Worm (Caenorhabditis elegans) whole organism, L2 larva: ENCODE results near the gene W04D2.4.

Experiments
- C34F6.9 ChIP-seq: fragments of 150-350 bp; optimal IDR thresholded peaks from 2 replicates; lab custom pipeline; 2014; ENCODE audit warnings: missing biosample characterization, missing genetic modification characterization
- F13H6.1 ChIP-seq: sonication (generic microtip); optimal IDR thresholded peaks from 2 replicates; lab custom pipeline; 2016; ENCODE audit warnings: missing genetic modification characterization, missing compliant biosample characterization
- R02D3.7 ChIP-seq: fragments of 150-350 bp; optimal IDR thresholded peaks from 2 replicates; lab custom pipeline; 2014; ENCODE audit warnings: missing biosample characterization, missing genetic modification characterization
- Y55F3AM.14 ChIP-seq: fragments of 200-800 bp; sonication (Bioruptor generic); optimal IDR thresholded peaks from 2 replicates; lab custom pipeline; 2018; ENCODE audit warnings: mild to moderate bottlenecking, missing genetic modification characterization, missing compliant biosample characterization
- ZK546.5 ChIP-seq: sonication (generic microtip); optimal IDR thresholded peaks from 2 replicates; lab custom pipeline; 2017; ENCODE audit warnings: missing biosample characterization, missing genetic modification characterization
- alr-1 ChIP-seq: fragments of 150-350 bp; optimal IDR thresholded peaks from 2 replicates; lab custom pipeline; 2014; ENCODE audit warnings: missing biosample characterization, missing genetic modification characterization
- aly-2 ChIP-seq: fragments of 150-350 bp; optimal IDR thresholded peaks from 2 replicates; lab custom pipeline; 2014; ENCODE audit warnings: missing biosample characterization, missing genetic modification characterization
- ama-1 ChIP-seq: fragments of 150-350 bp; optimal IDR thresholded peaks from 2 replicates; lab custom pipeline; 2018; ENCODE audit warnings: inconsistent platforms
- blmp-1 ChIP-seq: sonication (generic microtip); optimal IDR thresholded peaks from 2 replicates; lab custom pipeline; 2017; ENCODE audit warnings: missing genetic modification characterization, mild to moderate bottlenecking, missing compliant biosample characterization, antibody characterized with exemption, moderate library complexity; ENCODE audit not compliant: insufficient read depth
- ceh-16 ChIP-seq: fragments of 150-350 bp; optimal IDR thresholded peaks from 2 replicates; lab custom pipeline; 2014; ENCODE audit warnings: missing biosample characterization, missing genetic modification characterization
- ceh-82 ChIP-seq: fragments of 150-350 bp; optimal IDR thresholded peaks from 2 replicates; lab custom pipeline; 2014; ENCODE audit warnings: missing biosample characterization, missing genetic modification characterization
- crh-2 ChIP-seq: sonication (generic microtip); optimal IDR thresholded peaks from 2 replicates; lab custom pipeline; 2017; ENCODE audit warnings: missing biosample characterization, missing genetic modification characterization
- dmd-4 ChIP-seq: sonication (generic microtip); optimal IDR thresholded peaks from 2 replicates; lab custom pipeline; 2017; ENCODE audit warnings: missing biosample characterization, missing genetic modification characterization
- egl-27 ChIP-seq: sonication (generic microtip); optimal IDR thresholded peaks from 3 replicates; lab custom pipeline; 2017; ENCODE audit warnings: missing biosample characterization, missing genetic modification reagents, missing genetic modification characterization
- elt-1 ChIP-seq: fragments of 150-350 bp; optimal IDR thresholded peaks from 2 replicates; lab custom pipeline; 2014; ENCODE audit warnings: missing biosample characterization, missing genetic modification characterization
- elt-3 ChIP-seq: sonication (generic microtip); optimal IDR thresholded peaks from 2 replicates; lab custom pipeline; 2017; ENCODE audit warnings: missing biosample characterization, missing genetic modification characterization
- fos-1 ChIP-seq: fragments of 150-350 bp; optimal IDR thresholded peaks from 2 replicates; lab custom pipeline; 2014; ENCODE audit warnings: missing biosample characterization, missing genetic modification characterization
- gmeb-1 ChIP-seq: fragments of 150-350 bp; optimal IDR thresholded peaks from 2 replicates; lab custom pipeline; 2014; ENCODE audit warnings: missing biosample characterization, missing genetic modification characterization
- lin-11 ChIP-seq: fragments of 150-350 bp; sonication (generic microtip); optimal IDR thresholded peaks from 2 replicates; lab custom pipeline; 2014; ENCODE audit warnings: missing biosample characterization, missing genetic modification characterization, inconsistent platforms, mixed read lengths
- lin-13 ChIP-seq: fragments of 150-350 bp; optimal IDR thresholded peaks from 2 replicates; lab custom pipeline; 2014; ENCODE audit warnings: missing biosample characterization, missing genetic modification reagents, missing genetic modification characterization
- lin-39 ChIP-seq: fragments of 150-350 bp; optimal IDR thresholded peaks from 2 replicates; lab custom pipeline; 2014; ENCODE audit warnings: missing biosample characterization, missing genetic modification reagents, missing genetic modification characterization
- lsy-2 ChIP-seq, 2 experiments: fragments of 150-350 bp in 1 of 2; sonication (generic microtip) in 1 of 2; optimal IDR thresholded peaks; 2 replicates each; lab custom pipeline; 2014 to 2017; ENCODE audit warnings: missing biosample characterization in 2 of 2, missing genetic modification characterization in 2 of 2
- mab-5 ChIP-seq: fragments of 150-350 bp; optimal IDR thresholded peaks from 2 replicates; lab custom pipeline; 2014; ENCODE audit warnings: missing biosample characterization, missing genetic modification characterization
- mbf-1 ChIP-seq: sonication (generic microtip); optimal IDR thresholded peaks from 2 replicates; lab custom pipeline; 2017; ENCODE audit warnings: missing biosample characterization, missing genetic modification characterization
- mdl-1 ChIP-seq, 2 experiments: fragments of 150-350 bp in 1 of 2; sonication (generic microtip) in 1 of 2; optimal IDR thresholded peaks; 2 replicates each; lab custom pipeline; 2017; ENCODE audit warnings: missing biosample characterization in 2 of 2, missing genetic modification characterization in 2 of 2
- nhr-10 ChIP-seq: sonication (generic microtip); optimal IDR thresholded peaks from 2 replicates; lab custom pipeline; 2017; ENCODE audit warnings: missing biosample characterization, missing genetic modification characterization
- nhr-11 ChIP-seq: fragments of 150-350 bp; optimal IDR thresholded peaks from 2 replicates; lab custom pipeline; 2014; ENCODE audit warnings: missing biosample characterization, missing genetic modification characterization
- nhr-12 ChIP-seq: fragments of 150-350 bp; optimal IDR thresholded peaks from 2 replicates; lab custom pipeline; 2014; ENCODE audit warnings: missing biosample characterization, missing genetic modification characterization
- nhr-129 ChIP-seq: fragments of 150-350 bp; optimal IDR thresholded peaks from 2 replicates; lab custom pipeline; 2014; ENCODE audit warnings: missing biosample characterization, missing genetic modification characterization
- nhr-21 ChIP-seq: fragments of 150-350 bp; optimal IDR thresholded peaks from 2 replicates; lab custom pipeline; 2014; ENCODE audit warnings: missing biosample characterization, missing genetic modification characterization
- nhr-23 ChIP-seq: fragments of 150-350 bp; optimal IDR thresholded peaks from 2 replicates; lab custom pipeline; 2014; ENCODE audit warnings: missing biosample characterization, missing genetic modification reagents, missing genetic modification characterization
- nhr-237 ChIP-seq: fragments of 150-350 bp; optimal IDR thresholded peaks from 2 replicates; lab custom pipeline; 2014; ENCODE audit warnings: missing biosample characterization, missing genetic modification characterization
- nhr-25 ChIP-seq: fragments of 150-350 bp; sonication (generic microtip); optimal IDR thresholded peaks from 3 replicates; lab custom pipeline; 2014; ENCODE audit warnings: missing biosample characterization, missing genetic modification characterization
- nhr-6 ChIP-seq: fragments of 150-350 bp; optimal IDR thresholded peaks from 2 replicates; lab custom pipeline; 2014; ENCODE audit warnings: missing biosample characterization, missing genetic modification characterization
- nhr-77 ChIP-seq: fragments of 150-350 bp; optimal IDR thresholded peaks from 2 replicates; lab custom pipeline; 2014; ENCODE audit warnings: missing biosample characterization, missing genetic modification characterization
- peb-1 ChIP-seq: fragments of 150-350 bp; optimal IDR thresholded peaks from 2 replicates; lab custom pipeline; 2014; ENCODE audit warnings: missing biosample characterization, missing genetic modification characterization
- sem-4 ChIP-seq: fragments of 150-350 bp; optimal IDR thresholded peaks from 2 replicates; lab custom pipeline; 2014; ENCODE audit warnings: missing biosample characterization, missing genetic modification reagents, missing genetic modification characterization
- skn-1 ChIP-seq: sonication (generic microtip); optimal IDR thresholded peaks from 2 replicates; lab custom pipeline; 2017; ENCODE audit warnings: missing biosample characterization, missing genetic modification characterization
- sma-3 ChIP-seq: sonication (generic microtip); optimal IDR thresholded peaks from 2 replicates; lab custom pipeline; 2016; ENCODE audit warnings: missing genetic modification reagents, missing genetic modification characterization, missing compliant biosample characterization
- sma-9 ChIP-seq, 2 experiments: fragments of 150-350 bp in 1 of 2; sonication (generic microtip) in 1 of 2; optimal IDR thresholded peaks; 2 replicates each; lab custom pipeline; 2014 to 2016; ENCODE audit warnings: missing genetic modification characterization in 2 of 2, mild to moderate bottlenecking in 1 of 2, missing biosample characterization in 1 of 2, missing compliant biosample characterization in 1 of 2, missing genetic modification reagents in 1 of 2, moderate library complexity in 1 of 2
- snpc-4 ChIP-seq: fragments of 150-350 bp; optimal IDR thresholded peaks from 2 replicates; lab custom pipeline; 2014; ENCODE audit warnings: missing biosample characterization, missing genetic modification characterization
- unc-39 ChIP-seq: fragments of 150-350 bp; optimal IDR thresholded peaks from 2 replicates; lab custom pipeline; 2014; ENCODE audit warnings: missing biosample characterization, missing genetic modification characterization
- unc-55 ChIP-seq: fragments of 150-350 bp; sonication (generic microtip); optimal IDR thresholded peaks from 3 replicates; lab custom pipeline; 2014; ENCODE audit warnings: missing biosample characterization, missing genetic modification reagents, missing genetic modification characterization
- unc-62 ChIP-seq: fragments of 150-350 bp; optimal IDR thresholded peaks from 2 replicates; lab custom pipeline; 2014; ENCODE audit warnings: missing biosample characterization, missing genetic modification reagents, missing genetic modification characterization
- zag-1 ChIP-seq: fragments of 150-350 bp; optimal IDR thresholded peaks from 2 replicates; lab custom pipeline; 2014; ENCODE audit warnings: missing biosample characterization, missing genetic modification characterization
- ztf-1 ChIP-seq: fragments of 200-800 bp; sonication (Bioruptor generic); conservative IDR thresholded peaks from 2 replicates; pipeline ENCODE4 v1.3.6; 2022; ENCODE audit warnings: missing genetic modification characterization, missing compliant biosample characterization
- ztf-11 ChIP-seq: sonication (generic microtip); optimal IDR thresholded peaks from 2 replicates; lab custom pipeline; 2017; ENCODE audit warnings: missing biosample characterization, missing genetic modification characterization
- ztf-4 ChIP-seq: fragments of 150-350 bp; optimal IDR thresholded peaks from 2 replicates; lab custom pipeline; 2014; ENCODE audit warnings: missing biosample characterization, missing genetic modification characterization

Gene W04D2.4

DNA sequence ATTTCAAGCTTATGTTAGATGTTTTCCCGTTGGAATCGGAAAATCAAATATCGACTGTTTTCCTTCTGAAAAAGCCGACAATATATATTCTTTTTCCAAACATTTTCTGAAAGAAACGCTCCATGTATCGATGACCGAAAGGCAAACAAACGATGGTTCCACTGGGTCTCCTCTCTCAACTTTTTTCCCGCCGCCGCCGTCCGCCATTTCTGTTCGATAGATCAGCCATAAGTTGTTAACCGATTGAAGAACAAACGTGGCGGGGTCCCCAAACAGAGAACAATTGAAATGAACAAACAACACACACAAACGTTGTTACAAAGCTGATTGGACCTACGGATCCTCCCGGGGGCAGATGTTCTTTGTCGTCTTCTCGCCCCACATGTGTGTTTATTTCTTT lies 30.9 kb downstream of the W04D2.4 start:
- TF ChIP-seq Y55F3AM.14 (GFP tag; lab: Kevin White, UChicago), result no peak
- no peak for TF ChIP-seq peb-1 (tag; lab: Kevin White, UChicago)
- TF ChIP-seq F13H6.1, result peak; percentile 7
- peak; percentile 45 for TF ChIP-seq sma-9 (GFP tag; optimal IDR thresholded peaks at IDR 0.05; lab: Kevin White, UChicago)
- no peak for TF ChIP-seq sma-9 (tag; optimal IDR thresholded peaks at IDR 0.05; lab: Kevin White, UChicago)
- no peak for TF ChIP-seq nhr-25
- no peak for TF ChIP-seq mab-5
- no peak for TF ChIP-seq elt-3 (tag; lab: Kevin White, UChicago)
- TF ChIP-seq lin-11 (tag; lab: Kevin White, UChicago), result no peak
- no peak for TF ChIP-seq elt-1
- TF ChIP-seq alr-1 (tag; lab: Kevin White, UChicago), result no peak
- TF ChIP-seq lin-39 (tag; lab: Kevin White, UChicago), result no peak

DNA sequence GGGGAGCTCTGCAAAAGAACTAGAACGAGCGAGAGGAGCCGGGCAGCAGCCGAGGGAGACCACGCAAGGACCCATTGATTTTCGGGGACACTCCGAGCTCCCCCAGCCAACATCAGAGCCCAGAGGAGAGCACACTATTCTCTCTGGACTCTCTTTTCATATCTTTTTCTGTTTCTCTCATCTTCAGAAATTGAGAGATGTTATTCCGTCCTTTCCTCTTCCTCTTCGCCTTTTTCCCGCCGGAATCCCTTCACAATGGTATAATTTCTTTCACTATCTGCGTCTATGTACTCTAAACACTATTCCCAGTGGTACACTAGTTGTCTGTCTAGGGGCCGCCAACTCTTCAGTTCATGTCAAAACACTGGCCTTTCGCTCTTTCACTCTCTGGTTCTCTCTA lies 32.2 kb downstream of the W04D2.4 start:
- TF ChIP-seq mab-5 (peak; percentile 21), ama-1 (no peak), dmd-4 (tag; lab: Kevin White, UChicago) (no peak), aly-2 (no peak), nhr-77 (tag; lab: Kevin White, UChicago) (no peak), skn-1 (tag; lab: Kevin White, UChicago) (no peak), ceh-16 (no peak), lin-11 (tag; lab: Kevin White, UChicago) (peak; percentile 63), ZK546.5 (no peak), unc-55 (peak; percentile 90), nhr-21 (peak; percentile 66), nhr-25 (peak; percentile 63), C34F6.9 (tag; lab: Kevin White, UChicago) (peak; percentile 96), zag-1 (tag; lab: Kevin White, UChicago) (peak; percentile 93), ztf-4 (peak; percentile 59), blmp-1 (tag; lab: Kevin White, UChicago) (peak; percentile 26), R02D3.7 (tag; lab: Kevin White, UChicago) (no peak), elt-3 (tag; lab: Kevin White, UChicago) (no peak), sem-4 (tag; lab: Kevin White, UChicago) (peak; percentile 80), nhr-23 (no peak), nhr-237 (no peak), Y55F3AM.14 (GFP tag; lab: Kevin White, UChicago) (peak; percentile 73), fos-1 (tag; lab: Kevin White, UChicago) (peak; percentile 20), nhr-129 (tag; lab: Kevin White, UChicago) (peak; percentile 86), ztf-11 (no peak), lin-39 (tag; lab: Kevin White, UChicago) (no peak), snpc-4 (tag; lab: Kevin White, UChicago) (peak; percentile 32), gmeb-1 (tag; lab: Kevin White, UChicago) (peak; percentile 55), elt-1 (no peak), mdl-1 (tag; optimal IDR thresholded peaks at IDR 0.05; lab: Kevin White, UChicago) (peak in 1 of 2 experiments; percentile 67), sma-3 (GFP tag; lab: Kevin White, UChicago) (peak; percentile 53), nhr-6 (no peak), ceh-82 (tag; lab: Kevin White, UChicago) (no peak), mbf-1 (tag; lab: Kevin White, UChicago) (no peak), nhr-10 (tag; lab: Kevin White, UChicago) (no peak), nhr-11 (tag; lab: Kevin White, UChicago) (no peak), peb-1 (tag; lab: Kevin White, UChicago) (no peak), unc-62 (GFP tag; lab: Kevin White, UChicago) (no peak), crh-2 (tag; lab: Kevin White, UChicago) (peak; percentile 89), unc-39 (no peak), egl-27 (tag; lab: Kevin White, UChicago) (peak; percentile 79), lin-13 (GFP tag; lab: Kevin White, UChicago) (peak; percentile 64), F13H6.1 (peak; percentile 96), lsy-2 (tag; optimal IDR thresholded peaks at IDR 0.05; lab: Kevin White, UChicago) (peak; percentile 55 to 84), sma-9 (GFP tag; optimal IDR thresholded peaks at IDR 0.05; lab: Kevin White, UChicago) (peak; percentile 95), sma-9 (tag; optimal IDR thresholded peaks at IDR 0.05; lab: Kevin White, UChicago) (peak; percentile 23), nhr-12 (tag; lab: Kevin White, UChicago) (no peak), ztf-1 (no peak), alr-1 (tag; lab: Kevin White, UChicago) (no peak)
